Fruit fly (Drosophila melanogaster): ENCODE data around the gene CG12084.

CG12084 gene

DNA sequence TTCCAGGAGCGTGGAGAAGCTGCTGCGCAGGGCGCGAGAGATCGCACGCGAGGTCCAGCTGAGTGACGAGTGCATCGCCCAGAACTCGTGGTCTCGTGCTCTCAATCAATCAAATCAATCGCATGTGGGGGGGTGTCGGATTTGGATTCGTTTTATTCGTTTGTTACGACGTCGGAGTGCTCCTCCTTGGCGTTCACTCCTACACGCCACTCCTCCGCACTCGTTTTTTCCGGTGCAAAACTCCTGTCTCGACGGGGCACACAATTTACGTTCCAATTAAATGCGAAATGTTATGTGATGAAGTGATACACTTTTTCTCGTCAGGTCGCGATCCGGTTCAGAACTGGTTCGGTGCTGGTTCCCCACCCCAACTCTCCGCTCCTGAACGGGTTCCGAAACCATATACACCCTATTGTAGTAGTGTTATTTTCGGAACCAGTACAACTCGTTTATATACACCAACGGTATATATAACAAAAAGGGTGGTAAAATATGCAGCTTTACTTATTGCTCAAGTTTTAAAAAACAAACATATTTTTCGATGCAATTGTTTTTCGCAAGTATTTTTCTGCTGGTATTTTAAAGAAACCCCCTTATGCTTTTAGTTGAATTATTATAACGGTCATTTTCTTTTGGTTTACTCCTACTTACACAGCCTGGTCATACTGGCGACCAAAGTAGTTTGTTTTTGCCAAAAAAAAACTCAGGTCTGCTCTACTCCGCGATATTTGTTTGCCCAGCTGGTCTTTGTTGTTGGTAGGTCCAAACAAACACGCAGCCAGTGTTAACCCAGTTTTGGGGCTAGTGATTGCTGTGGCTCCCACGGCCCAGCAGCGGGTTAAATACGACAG lies 40.3 kb upstream of the CG12084 start, which contains the start of the genes CG12091 and pns (continued):
- TF ChIP-seq grn (GFP tag; optimal IDR thresholded peaks at IDR 0.05) (peak; percentile 37), CG5953 (GFP tag; IDR thresholded peaks at IDR 0.05) (peak; percentile 74; the same call in 1 of the 2 replicates), CG31388 (GFP tag; optimal IDR thresholded peaks at IDR 0.05) (peak; percentile 20), CG2120 (GFP tag; optimal IDR thresholded peaks at IDR 0.05) (peak; percentile 76), ara (GFP tag; IDR thresholded peaks at IDR 0.05) (no peak), usp (GFP tag; optimal IDR thresholded peaks at IDR 0.05) (no peak), Dad (GFP tag; optimal IDR thresholded peaks at IDR 0.05) (peak; percentile 67), trh (GFP tag; optimal IDR thresholded peaks at IDR 0.05) (peak; percentile 4), CG3407 (GFP tag; optimal IDR thresholded peaks at IDR 0.05) (no peak), CG9727 (GFP tag; optimal IDR thresholded peaks at IDR 0.05) (peak; percentile 71), Hr51 (GFP tag; optimal IDR thresholded peaks at IDR 0.05) (peak; percentile 69), CG17328 (GFP tag; IDR thresholded peaks at IDR 0.05) (peak; percentile 76; the same call in 1 of the 2 replicates), Gsc (GFP tag; IDR thresholded peaks at IDR 0.05) (no peak), Dll (GFP tag; IDR thresholded peaks at IDR 0.05; ENCODE audit: partially characterized antibody) (peak; percentile 41; the same call in 1 of the 4 replicates), CG13296 (GFP tag; optimal IDR thresholded peaks at IDR 0.05) (peak; percentile 50), CG17568 (GFP tag; optimal IDR thresholded peaks at IDR 0.05) (no peak), shn (GFP tag; optimal IDR thresholded peaks at IDR 0.05) (peak; percentile 56), wek (GFP tag; optimal IDR thresholded peaks at IDR 0.05) (peak; percentile 96), HLHmδ (GFP tag; optimal IDR thresholded peaks at IDR 0.05) (peak; percentile 71), Ravus (GFP tag; IDR thresholded peaks at IDR 0.05) (no peak), br (optimal IDR thresholded peaks at IDR 0.05) (no peak), Adf1 (GFP tag; IDR thresholded peaks at IDR 0.05) (peak; percentile 33; the same call in 1 of the 2 replicates), nerfin-1 (tag; optimal IDR thresholded peaks at IDR 0.05) (peak; percentile 39), CG14965 (GFP tag; optimal IDR thresholded peaks at IDR 0.05; ENCODE audit: borderline replicate concordance) (no peak), CG1233 (GFP tag; optimal IDR thresholded peaks at IDR 0.05) (peak; percentile 48), klu (GFP tag; IDR thresholded peaks at IDR 0.05) (peak; percentile 53; the same call in 1 of the 2 replicates), Ada2b (GFP tag; IDR thresholded peaks at IDR 0.05) (peak; percentile 11; the same call in 1 of the 2 replicates), otp (GFP tag; IDR thresholded peaks at IDR 0.05) (peak; percentile 79; the same call in 2 of the 3 replicates), CG13894 (tag; optimal IDR thresholded peaks at IDR 0.05) (no peak), CG12744 (GFP tag; optimal IDR thresholded peaks at IDR 0.05) (peak; percentile 30), CG1792 (GFP tag; optimal IDR thresholded peaks at IDR 0.05) (peak; percentile 60), CG6791 (GFP tag; IDR thresholded peaks at IDR 0.05; ENCODE audit: partially characterized antibody) (peak; percentile 18; the same call in 1 of the 3 replicates), CHES-1-like (GFP tag; optimal IDR thresholded peaks at IDR 0.05) (peak; percentile 78), tll (GFP tag; optimal IDR thresholded peaks at IDR 0.05) (no peak), toy (GFP tag; IDR thresholded peaks at IDR 0.05) (no peak), Dip3 (GFP tag; optimal IDR thresholded peaks at IDR 0.05) (peak; percentile 66), chn (GFP tag; optimal IDR thresholded peaks at IDR 0.05) (peak; percentile 79), CG14014 (GFP tag; IDR thresholded peaks at IDR 0.05) (peak; percentile 69), chif (GFP tag; optimal IDR thresholded peaks at IDR 0.05) (peak; percentile 66 to 69), CG8281 (tag; optimal IDR thresholded peaks at IDR 0.05) (no peak), ranshi (GFP tag; IDR thresholded peaks at IDR 0.05) (peak; percentile 38; the same call in 1 of the 2 replicates), twi (tag; optimal IDR thresholded peaks at IDR 0.05) (peak; percentile 55), Myb (GFP tag; optimal IDR thresholded peaks at IDR 0.05) (peak; percentile 95), CG12236 (GFP tag; optimal IDR thresholded peaks at IDR 0.05) (peak; percentile 50), ap (GFP tag; IDR thresholded peaks at IDR 0.05) (peak; percentile 51; the same call in 1 of the 2 replicates), CG8478 (optimal IDR thresholded peaks at IDR 0.05) (no peak), Ssrp (tag; optimal IDR thresholded peaks at IDR 0.05) (peak; percentile 28), mld (GFP tag; IDR thresholded peaks at IDR 0.05; ENCODE audit: partially characterized antibody) (no peak), CG6813 (GFP tag; optimal IDR thresholded peaks at IDR 0.05) (peak; percentile 31)
